Fruit fly (Drosophila melanogaster): ENCODE results near the gene Kap3.

Kap3 gene

DNA sequence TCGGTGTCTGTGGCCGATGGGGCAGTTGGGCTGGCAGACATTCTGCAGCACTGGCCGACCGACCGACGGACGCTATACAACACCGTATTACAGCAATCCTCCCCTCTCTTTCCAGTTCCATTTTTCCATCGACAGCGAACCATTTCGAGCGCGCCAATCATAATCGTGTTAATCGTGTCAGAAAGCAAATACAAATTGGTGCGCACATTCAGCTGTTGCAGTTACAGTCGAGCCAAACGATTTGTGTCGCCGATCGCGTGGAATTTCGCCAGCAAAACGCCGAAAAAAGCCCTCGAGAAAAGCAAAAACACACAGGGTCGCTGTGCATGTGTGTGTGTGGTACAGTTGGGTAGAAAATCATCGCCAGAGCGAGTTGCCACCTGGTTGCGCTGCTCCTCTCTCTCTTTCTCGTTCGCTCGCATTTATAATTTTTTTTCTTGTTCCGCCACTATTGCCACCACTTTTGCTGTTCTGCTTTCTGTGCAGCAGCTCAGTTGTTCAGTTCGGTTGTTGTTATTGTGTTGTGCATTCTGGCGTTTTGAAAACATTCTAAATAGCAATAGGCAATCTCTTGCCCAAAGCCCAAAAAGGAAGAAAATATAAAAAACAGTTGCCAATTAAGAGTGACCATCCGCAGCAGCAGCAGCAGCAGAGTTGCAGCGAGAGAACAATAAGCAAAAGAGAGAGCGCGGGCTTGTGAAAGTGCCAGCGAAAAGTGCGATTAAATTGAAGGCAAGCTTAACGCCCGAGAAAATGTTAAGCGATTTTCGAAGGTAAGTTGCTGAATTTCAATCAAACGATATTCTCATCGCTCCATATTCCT, 10.8 kb upstream of the Kap3 start, which contains the start of gene CG1737:
Gene CG1737 (plus strand): TSS at position 104 of the 823 bp plus-strand sequence.
- TF ChIP-seq Mnt (GFP tag; optimal IDR thresholded peaks at IDR 0.05) (peak; percentile 79), kay (GFP tag; ENCODE audit: borderline replicate concordance) (no peak), cnc (optimal IDR thresholded peaks at IDR 0.05) (no peak), pad (GFP tag; optimal IDR thresholded peaks at IDR 0.05) (peak; percentile 94), tj (GFP tag; optimal IDR thresholded peaks at IDR 0.05) (no peak), CG1620 (GFP tag; optimal IDR thresholded peaks at IDR 0.05) (peak; percentile 83), bab1 (GFP tag; optimal IDR thresholded peaks at IDR 0.05) (peak; percentile 28), CG7101 (tag; optimal IDR thresholded peaks at IDR 0.05) (peak; percentile 44), toe (GFP tag; optimal IDR thresholded peaks at IDR 0.05) (no peak), CG11617 (GFP tag; optimal IDR thresholded peaks at IDR 0.05) (peak; percentile 11), CG33017 (tag; optimal IDR thresholded peaks at IDR 0.05) (no peak), Hr96 (GFP tag; optimal IDR thresholded peaks at IDR 0.05) (peak; percentile 62), Clk (GFP tag; optimal IDR thresholded peaks at IDR 0.05) (no peak), Crg-1 (GFP tag; optimal IDR thresholded peaks at IDR 0.05) (peak; percentile 60), cic (GFP tag; optimal IDR thresholded peaks at IDR 0.05) (peak; percentile 17), CG12768 (GFP tag; optimal IDR thresholded peaks at IDR 0.05) (peak; percentile 47), ovo (GFP tag; optimal IDR thresholded peaks at IDR 0.05) (peak; percentile 80), CG14711 (tag; optimal IDR thresholded peaks at IDR 0.05) (peak; percentile 99), CG7045 (GFP tag; optimal IDR thresholded peaks at IDR 0.05) (no peak), CG5204 (GFP tag; optimal IDR thresholded peaks at IDR 0.05) (no peak)

DNA sequence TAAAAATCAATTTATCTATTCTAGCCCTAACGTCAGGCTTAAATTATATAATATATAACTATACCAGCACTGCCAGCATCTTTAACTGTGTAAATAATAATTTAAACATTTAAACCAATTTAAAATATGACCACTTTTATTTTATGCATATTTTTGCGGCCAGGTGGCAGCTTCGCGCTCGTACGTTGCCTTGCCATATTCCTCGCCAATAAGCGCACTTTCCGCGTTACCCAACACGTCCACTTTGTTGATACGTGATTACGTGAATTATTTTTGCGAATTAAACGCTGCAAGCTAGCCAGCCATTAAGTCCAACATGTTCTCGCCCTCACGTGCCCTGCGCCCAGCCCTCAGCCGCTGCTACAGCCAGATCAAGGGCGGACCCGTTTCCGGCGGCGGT, 9.9 kb upstream of the Kap3 start, which contains the start of gene NdufV3:
Gene NdufV3 (plus strand): TSS at position 219 of the 400 bp plus-strand sequence.
- TF ChIP-seq CG12768 (GFP tag; optimal IDR thresholded peaks at IDR 0.05) (no peak), CG7101 (tag; optimal IDR thresholded peaks at IDR 0.05) (peak; percentile 69), ovo (GFP tag; optimal IDR thresholded peaks at IDR 0.05) (no peak), toe (GFP tag; optimal IDR thresholded peaks at IDR 0.05) (peak; percentile 37), cic (GFP tag; optimal IDR thresholded peaks at IDR 0.05) (no peak), CG14711 (tag; optimal IDR thresholded peaks at IDR 0.05) (peak; percentile 66), kay (GFP tag; ENCODE audit: borderline replicate concordance) (no peak), Clk (GFP tag; optimal IDR thresholded peaks at IDR 0.05) (no peak), Hr96 (GFP tag; optimal IDR thresholded peaks at IDR 0.05) (no peak), CG1620 (GFP tag; optimal IDR thresholded peaks at IDR 0.05) (peak; percentile 61), CG33017 (tag; optimal IDR thresholded peaks at IDR 0.05) (no peak), CG11617 (GFP tag; optimal IDR thresholded peaks at IDR 0.05) (no peak), bab1 (GFP tag; optimal IDR thresholded peaks at IDR 0.05) (peak; percentile 43), CG7045 (GFP tag; optimal IDR thresholded peaks at IDR 0.05) (no peak), Crg-1 (GFP tag; optimal IDR thresholded peaks at IDR 0.05) (peak; percentile 59), cnc (optimal IDR thresholded peaks at IDR 0.05) (no peak), tj (GFP tag; optimal IDR thresholded peaks at IDR 0.05) (no peak), pad (GFP tag; optimal IDR thresholded peaks at IDR 0.05) (no peak), CG5204 (GFP tag; optimal IDR thresholded peaks at IDR 0.05) (peak; percentile 2), Mnt (GFP tag; optimal IDR thresholded peaks at IDR 0.05) (peak; percentile 75)

DNA sequence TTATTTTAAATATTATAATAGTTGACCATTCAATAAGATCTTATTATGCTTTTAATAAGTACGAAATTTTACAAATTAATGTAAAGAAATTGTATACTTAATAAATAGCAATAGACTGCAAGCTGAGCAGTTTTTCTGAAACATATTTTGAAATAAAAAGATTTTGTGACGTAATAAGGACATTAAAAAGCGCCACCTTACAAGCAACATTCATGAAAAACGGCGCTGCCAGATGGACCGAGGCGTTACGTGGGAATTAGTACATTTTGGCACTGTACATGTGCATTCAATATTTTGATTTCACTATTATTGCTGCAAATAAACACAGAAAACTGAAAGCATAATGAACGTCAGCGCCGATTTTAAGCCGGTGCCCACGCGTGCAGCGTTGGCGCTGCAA, 8.9 kb upstream of the Kap3 start, which contains the start of gene CG1738:
Gene CG1738 (plus strand): TSS at position 221 of the 400 bp plus-strand sequence.
- peak; percentile 95 for TF ChIP-seq Mnt (GFP tag; optimal IDR thresholded peaks at IDR 0.05)
- peak; percentile 9 for TF ChIP-seq CG11617 (GFP tag; optimal IDR thresholded peaks at IDR 0.05)
- TF ChIP-seq CG14711 (tag; optimal IDR thresholded peaks at IDR 0.05) = peak; percentile 55
- no peak for TF ChIP-seq Hr96 (GFP tag; optimal IDR thresholded peaks at IDR 0.05)
- peak; percentile 52 for TF ChIP-seq CG7101 (tag; optimal IDR thresholded peaks at IDR 0.05)

DNA sequence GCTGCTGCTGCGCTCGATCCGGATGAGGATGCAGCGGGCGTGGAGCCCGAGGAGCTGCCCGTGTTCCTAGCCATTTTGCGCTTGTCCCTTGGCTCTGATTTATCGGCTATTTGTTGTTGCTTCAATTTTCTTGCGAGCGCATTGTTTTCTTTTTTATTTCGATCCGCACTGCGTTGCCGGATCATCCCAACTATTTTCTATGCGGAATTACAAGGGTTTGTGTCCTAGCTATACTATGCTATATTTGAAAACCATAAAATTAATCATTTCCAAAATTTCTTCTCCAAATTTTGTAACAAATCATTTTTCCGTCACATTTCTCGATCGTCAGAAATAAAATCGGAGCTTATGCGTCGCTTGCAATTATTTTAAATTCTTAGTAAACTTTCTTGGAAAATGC, 7.9 kb upstream of the Kap3 start, which contains the start of the genes GCS1 and CG11756:
Gene GCS1 (minus strand): TSS at position 193 of the 400 bp plus-strand sequence.
Gene CG11756 (plus strand): TSS at position 312 of the 400 bp plus-strand sequence.
- TF ChIP-seq ovo (GFP tag; optimal IDR thresholded peaks at IDR 0.05) = no peak
- TF ChIP-seq Crg-1 (GFP tag; optimal IDR thresholded peaks at IDR 0.05) = no peak
- TF ChIP-seq Mnt (GFP tag; optimal IDR thresholded peaks at IDR 0.05) = peak; percentile 19
- TF ChIP-seq CG11617 (GFP tag; optimal IDR thresholded peaks at IDR 0.05) = peak; percentile 12
- peak; percentile 12 for TF ChIP-seq bab1 (GFP tag; optimal IDR thresholded peaks at IDR 0.05)
- peak; percentile 8 for TF ChIP-seq CG1620 (GFP tag; optimal IDR thresholded peaks at IDR 0.05)

DNA sequence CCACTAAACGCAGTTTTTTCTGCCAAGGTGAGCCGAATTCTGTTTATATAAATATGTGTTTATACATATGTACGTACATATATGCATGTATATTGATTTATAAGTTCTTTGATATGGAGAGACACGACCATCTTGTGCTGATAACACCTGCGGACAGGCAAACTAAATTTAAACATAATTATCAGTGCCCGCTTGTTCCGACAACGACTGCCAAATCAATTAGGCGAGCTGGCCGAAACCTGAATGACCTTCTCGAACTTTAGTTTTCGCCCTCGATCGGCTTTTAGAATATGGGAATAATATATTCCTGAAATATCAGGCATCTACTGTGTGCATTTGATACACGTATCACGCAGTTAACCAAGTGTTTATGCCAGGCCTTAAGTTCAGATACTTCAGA, 2.9 kb upstream of the Kap3 start:
- TF ChIP-seq Mnt (GFP tag; optimal IDR thresholded peaks at IDR 0.05) (no peak), CG14711 (tag; optimal IDR thresholded peaks at IDR 0.05) (no peak), CG5204 (GFP tag; optimal IDR thresholded peaks at IDR 0.05) (no peak), CG7045 (GFP tag; optimal IDR thresholded peaks at IDR 0.05) (no peak), kay (GFP tag; ENCODE audit: borderline replicate concordance) (no peak), bab1 (GFP tag; optimal IDR thresholded peaks at IDR 0.05) (no peak), CG11617 (GFP tag; optimal IDR thresholded peaks at IDR 0.05) (no peak)

DNA sequence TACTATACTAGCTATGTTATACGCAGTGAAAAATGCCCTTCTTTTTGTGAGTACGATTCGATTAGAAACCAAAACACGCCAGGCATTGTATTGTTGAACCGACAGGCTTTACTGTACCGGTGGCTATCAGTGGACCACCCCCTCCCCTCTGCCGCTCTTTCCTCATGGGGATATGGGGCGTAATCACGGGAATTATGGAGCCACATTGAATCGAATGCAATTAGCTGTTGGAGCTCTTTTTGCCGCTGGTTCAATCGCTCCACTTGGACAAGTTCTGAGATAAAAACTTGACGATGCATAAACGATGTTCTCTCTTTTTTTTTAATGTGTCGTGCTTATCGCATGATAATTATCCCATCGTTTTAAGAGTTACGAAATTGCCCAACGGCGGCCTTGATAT, 2.3 kb upstream of the Kap3 start:
- no peak for TF ChIP-seq CG5204 (GFP tag; optimal IDR thresholded peaks at IDR 0.05)
- peak; percentile 8 for TF ChIP-seq CG7101 (tag; optimal IDR thresholded peaks at IDR 0.05)
